Fruit fly (Drosophila melanogaster) whole organism, embryonic: ENCODE measurements around the gene EAChm.

Experiments used
- Adf1 ChIP-seq: fragments of 200-800 bp; sonication (Bioruptor generic); IDR thresholded peaks from 2 replicates; pipeline ENCODE4 v1.3.6; 2022; ENCODE audit warnings: missing biosample characterization, missing genetic modification characterization
- Atf3 ChIP-seq: fragments of 200-800 bp; sonication (Bioruptor generic); optimal IDR thresholded peaks from 3 replicates; lab custom pipeline; 2016; ENCODE audit warnings: missing biosample characterization, missing genetic modification characterization
- Bdp1 ChIP-seq: fragments of 200-800 bp; sonication (Bioruptor generic); optimal IDR thresholded peaks from 3 replicates; lab custom pipeline; 2016; ENCODE audit warnings: missing biosample characterization, missing genetic modification characterization
- CG10431 ChIP-seq: fragments of 200-800 bp; sonication (Bioruptor generic); optimal IDR thresholded peaks from 3 replicates; lab custom pipeline; 2018; ENCODE audit warnings: missing biosample characterization, mild to moderate bottlenecking, missing genetic modification characterization
- CG11504 ChIP-seq: fragments of 200-800 bp; sonication (Bioruptor generic); optimal IDR thresholded peaks from 3 replicates; lab custom pipeline; 2019; ENCODE audit warnings: missing biosample characterization, mild to moderate bottlenecking, missing genetic modification characterization, moderate library complexity
- CG12659 ChIP-seq: fragments of 200-800 bp; sonication (Bioruptor generic); optimal IDR thresholded peaks from 3 replicates; lab custom pipeline; 2017; ENCODE audit warnings: mild to moderate bottlenecking, missing biosample characterization, missing genetic modification reagents, missing genetic modification characterization
- CG17568 ChIP-seq: fragments of 200-800 bp; sonication (Bioruptor generic); optimal IDR thresholded peaks from 2 replicates; lab custom pipeline; 2018; ENCODE audit warnings: missing biosample characterization, mild to moderate bottlenecking, missing genetic modification characterization, moderate library complexity
- CG32532 ChIP-seq: fragments of 200-800 bp; sonication (Bioruptor generic); IDR thresholded peaks from 2 replicates; pipeline ENCODE4 v1.3.6; 2022; ENCODE audit warnings: missing biosample characterization, missing genetic modification characterization
- CG4360 ChIP-seq: fragments of 200-800 bp; sonication (Bioruptor generic); IDR thresholded peaks from 2 replicates; pipeline ENCODE4 v1.3.6; 2022; ENCODE audit warnings: missing biosample characterization, missing genetic modification characterization
- CG4854 ChIP-seq: fragments of 200-800 bp; sonication (Bioruptor generic); optimal IDR thresholded peaks from 2 replicates; lab custom pipeline; 2016; ENCODE audit warnings: missing biosample characterization, missing genetic modification characterization, inconsistent platforms
- CG5245 ChIP-seq: fragments of 200-800 bp; sonication (Bioruptor generic); optimal IDR thresholded peaks from 3 replicates; lab custom pipeline; 2016; ENCODE audit warnings: missing biosample characterization, missing genetic modification characterization
- CG6683 ChIP-seq: fragments of 200-800 bp; sonication (Bioruptor generic); optimal IDR thresholded peaks from 2 replicates; lab custom pipeline; 2017; ENCODE audit warnings: missing biosample characterization, mild to moderate bottlenecking, missing genetic modification characterization, missing genetic modification reagents
- CG6765 ChIP-seq: fragments of 200-800 bp; sonication (Bioruptor generic); optimal IDR thresholded peaks from 3 replicates; lab custom pipeline; 2017; ENCODE audit warnings: missing biosample characterization, mild to moderate bottlenecking, missing genetic modification characterization
- CG8281 ChIP-seq: fragments of 200-800 bp; sonication (Bioruptor generic); optimal IDR thresholded peaks from 2 replicates; lab custom pipeline; 2018; ENCODE audit warnings: missing biosample characterization, mild to moderate bottlenecking, missing genetic modification characterization, moderate library complexity
- CG8944 ChIP-seq: fragments of 200-800 bp; sonication (Bioruptor generic); optimal IDR thresholded peaks from 3 replicates; lab custom pipeline; 2016; ENCODE audit warnings: missing biosample characterization, missing genetic modification characterization
- CG9932 ChIP-seq: fragments of 200-800 bp; sonication (Bioruptor generic); IDR thresholded peaks from 2 replicates; pipeline ENCODE4 v1.3.6; 2022; ENCODE audit warnings: missing biosample characterization, missing genetic modification characterization
- D19B ChIP-seq: fragments of 200-800 bp; sonication (Bioruptor generic); optimal IDR thresholded peaks from 2 replicates; lab custom pipeline; 2017; ENCODE audit warnings: missing biosample characterization, mild to moderate bottlenecking, missing genetic modification characterization
- Dad ChIP-seq: fragments of 200-800 bp; sonication (Bioruptor generic); optimal IDR thresholded peaks from 3 replicates; lab custom pipeline; 2016; ENCODE audit warnings: missing biosample characterization, missing genetic modification characterization
- Dip2 ChIP-seq: fragments of 200-800 bp; sonication (Bioruptor generic); IDR thresholded peaks from 2 replicates; pipeline ENCODE4 v1.3.6; 2022; ENCODE audit warnings: missing biosample characterization, missing genetic modification characterization
- Dp ChIP-seq: fragments of 200-800 bp; sonication (Bioruptor generic); optimal IDR thresholded peaks from 2 replicates; lab custom pipeline; 2018; ENCODE audit warnings: missing biosample characterization, mild to moderate bottlenecking, missing genetic modification characterization, moderate library complexity
- Fer1 ChIP-seq: fragments of 200-800 bp; sonication (Bioruptor generic); optimal IDR thresholded peaks from 2 replicates; lab custom pipeline; 2017; ENCODE audit warnings: missing biosample characterization, mild to moderate bottlenecking, missing genetic modification characterization
- Fer3 ChIP-seq: fragments of 200-800 bp; sonication (Bioruptor generic); optimal IDR thresholded peaks from 2 replicates; lab custom pipeline; 2018; ENCODE audit warnings: missing biosample characterization, mild to moderate bottlenecking, missing genetic modification characterization, moderate library complexity
- Lim3 ChIP-seq: fragments of 200-800 bp; sonication (Bioruptor generic); IDR thresholded peaks from 2 replicates; pipeline ENCODE4 v1.3.6; 2022; ENCODE audit warnings: missing biosample characterization, missing genetic modification characterization
- MTF-1 ChIP-seq: fragments of 200-800 bp; sonication (Bioruptor generic); optimal IDR thresholded peaks from 2 replicates; lab custom pipeline; 2018; ENCODE audit warnings: missing biosample characterization, mild to moderate bottlenecking, missing genetic modification characterization, borderline replicate concordance
- Mad ChIP-seq: fragments of 200-800 bp; sonication (Bioruptor generic); optimal IDR thresholded peaks from 2 replicates; lab custom pipeline; 2016; ENCODE audit warnings: missing biosample characterization, missing genetic modification characterization
- Meics ChIP-seq: fragments of 200-800 bp; sonication (Bioruptor generic); optimal IDR thresholded peaks from 2 replicates; lab custom pipeline; 2017; ENCODE audit warnings: missing biosample characterization, mild to moderate bottlenecking, missing genetic modification characterization
- Nf-YA ChIP-seq: fragments of 200-800 bp; sonication (Bioruptor generic); IDR thresholded peaks from 2 replicates; pipeline ENCODE4 v1.3.6; 2022; ENCODE audit warnings: missing biosample characterization, missing genetic modification characterization
- NfI ChIP-seq: fragments of 200-800 bp; sonication (Bioruptor generic); optimal IDR thresholded peaks from 3 replicates; lab custom pipeline; 2018; ENCODE audit warnings: missing biosample characterization, mild to moderate bottlenecking, missing genetic modification characterization, moderate library complexity
- PHDP ChIP-seq: fragments of 200-800 bp; sonication (Bioruptor generic); optimal IDR thresholded peaks from 3 replicates; lab custom pipeline; 2018; ENCODE audit warnings: missing biosample characterization, mild to moderate bottlenecking, missing genetic modification characterization, moderate library complexity
- Usf ChIP-seq: fragments of 200-800 bp; sonication (Bioruptor generic); optimal IDR thresholded peaks from 2 replicates; lab custom pipeline; 2017; ENCODE audit warnings: missing genotype, missing biosample characterization, missing genetic modification characterization
- al ChIP-seq: fragments of 200-800 bp; sonication (Bioruptor generic); IDR thresholded peaks from 2 replicates; pipeline ENCODE4 v1.3.6; 2022; ENCODE audit warnings: missing biosample characterization, missing genetic modification characterization
- ash1 ChIP-seq: fragments of 200-800 bp; sonication (Bioruptor generic); optimal IDR thresholded peaks from 2 replicates; lab custom pipeline; 2018; ENCODE audit warnings: missing biosample characterization, mild to moderate bottlenecking, missing genetic modification characterization
- bab2 ChIP-seq: fragments of 200-800 bp; sonication (Bioruptor generic); optimal IDR thresholded peaks from 2 replicates; lab custom pipeline; 2016; ENCODE audit warnings: missing biosample characterization, missing genetic modification characterization
- btn ChIP-seq: fragments of 200-800 bp; sonication (Bioruptor generic); optimal IDR thresholded peaks from 2 replicates; lab custom pipeline; 2016; ENCODE audit warnings: missing biosample characterization, missing genetic modification characterization
- esg ChIP-seq: fragments of 200-800 bp; sonication (Bioruptor generic); conservative IDR thresholded peaks from 2 replicates; pipeline ENCODE4 v1.3.6; 2022; ENCODE audit warnings: missing biosample characterization, missing genetic modification characterization
- gfzf ChIP-seq: fragments of 200-800 bp; sonication (Bioruptor generic); optimal IDR thresholded peaks from 2 replicates; lab custom pipeline; 2016; ENCODE audit warnings: missing biosample characterization, mild to moderate bottlenecking, missing genetic modification characterization, moderate library complexity
- kay ChIP-seq: fragments of 200-800 bp; sonication (Bioruptor generic); optimal IDR thresholded peaks from 2 replicates; lab custom pipeline; 2016; ENCODE audit warnings: missing biosample characterization, missing genetic modification characterization
- kni ChIP-seq: fragments of 200-800 bp; sonication (Bioruptor generic); optimal IDR thresholded peaks from 3 replicates; lab custom pipeline; 2017; ENCODE audit warnings: mild to moderate bottlenecking, missing biosample characterization, missing genetic modification reagents, missing genetic modification characterization
- lab ChIP-seq: fragments of 200-800 bp; sonication (Bioruptor generic); optimal IDR thresholded peaks from 3 replicates; lab custom pipeline; 2017; ENCODE audit warnings: missing biosample characterization, missing genetic modification characterization, mild to moderate bottlenecking, moderate library complexity, missing genetic modification reagents
- pfk ChIP-seq: fragments of 200-800 bp; sonication (Bioruptor generic); optimal IDR thresholded peaks from 2 replicates; lab custom pipeline; 2018; ENCODE audit warnings: missing biosample characterization, mild to moderate bottlenecking, missing genetic modification characterization, moderate library complexity
- pzg ChIP-seq: fragments of 200-800 bp; sonication (Bioruptor generic); optimal IDR thresholded peaks from 3 replicates; lab custom pipeline; 2018; ENCODE audit warnings: missing biosample characterization, mild to moderate bottlenecking, missing genetic modification characterization, moderate library complexity
- ro ChIP-seq: fragments of 200-800 bp; sonication (Bioruptor generic); IDR thresholded peaks from 2 replicates; pipeline ENCODE4 v1.3.6; 2022; ENCODE audit warnings: missing biosample characterization, missing genetic modification characterization
- seq ChIP-seq: fragments of 200-800 bp; sonication (Bioruptor generic); IDR thresholded peaks from 2 replicates; pipeline ENCODE4 v1.3.6; 2022; ENCODE audit warnings: missing biosample characterization, missing genetic modification characterization
- slou ChIP-seq: fragments of 200-800 bp; sonication (Bioruptor generic); optimal IDR thresholded peaks from 3 replicates; lab custom pipeline; 2016; ENCODE audit warnings: missing biosample characterization, missing genetic modification characterization
- so ChIP-seq: fragments of 200-800 bp; sonication (Bioruptor generic); IDR thresholded peaks from 3 replicates; pipeline ENCODE4 v1.3.6; 2022; ENCODE audit warnings: missing biosample characterization, missing genetic modification characterization
- sob ChIP-seq: fragments of 200-800 bp; sonication (Bioruptor generic); IDR thresholded peaks from 2 replicates; pipeline ENCODE4 v1.3.6; 2022; ENCODE audit warnings: missing biosample characterization, missing genetic modification characterization
- sug ChIP-seq: fragments of 200-800 bp; optimal IDR thresholded peaks from 2 replicates; lab custom pipeline; 2019; ENCODE audit warnings: missing biosample characterization, mild to moderate bottlenecking, missing genetic modification characterization, moderate library complexity
- usp ChIP-seq: fragments of >200 bp; optimal IDR thresholded peaks from 2 replicates; lab custom pipeline; 2017; ENCODE audit warnings: missing biosample characterization, missing genetic modification characterization
- vfl ChIP-seq: fragments of 200-800 bp; sonication (Bioruptor generic); optimal IDR thresholded peaks from 2 replicates; lab custom pipeline; 2016; ENCODE audit warnings: missing biosample characterization, missing genetic modification characterization

Gene EAChm

DNA sequence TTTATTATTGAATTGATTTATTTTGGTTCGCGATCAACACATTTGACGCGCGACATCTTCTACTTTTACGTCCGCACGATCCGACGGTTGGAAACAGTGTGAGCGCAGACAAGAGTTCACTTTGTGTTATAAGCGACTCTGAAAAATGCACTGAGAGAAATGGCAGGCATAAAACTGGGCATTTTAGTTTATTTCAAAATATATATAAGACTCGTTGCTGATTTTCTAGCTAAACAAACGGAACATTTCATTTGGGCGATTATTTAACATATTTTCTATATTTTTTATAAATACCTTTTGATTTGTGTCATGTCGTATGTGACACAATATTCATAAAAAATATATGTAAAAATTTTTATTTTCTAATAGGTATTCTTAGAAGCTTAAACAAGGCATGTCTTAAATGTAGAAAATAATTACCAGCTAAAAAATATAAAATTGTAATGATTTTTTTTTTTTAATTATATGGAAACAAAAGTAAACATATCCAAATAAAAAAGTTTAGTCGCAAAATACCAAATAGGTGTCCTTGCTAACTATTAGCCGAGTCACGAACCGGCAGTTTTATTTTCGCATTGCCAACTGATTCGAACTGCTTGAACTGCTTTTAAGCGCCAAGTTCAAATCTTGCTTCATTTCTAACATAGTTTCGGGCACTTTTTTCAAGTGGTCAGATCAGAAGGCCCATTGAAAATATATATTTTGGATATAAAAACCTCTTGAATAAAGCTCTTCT lies 40.5 kb upstream of the EAChm start, which contains the start of gene Reck (continued):
- TF ChIP-seq CG17568 (GFP tag; lab: Kevin White, UChicago) (peak; percentile 80), CG8944 (GFP tag; lab: Kevin White, UChicago) (peak; percentile 12), Dip2 (GFP tag; lab: Robert Waterston, UW) (no peak), ro (GFP tag; lab: Robert Waterston, UW) (0 out of 2 replicates have a peak, but pooled peaks have one; percentile 33), Mad (GFP tag; lab: Kevin White, UChicago) (peak; percentile 71), CG4360 (peak; percentile 43; the same call in 1 of the 2 replicates), sob (GFP tag; lab: Robert Waterston, UW) (peak; percentile 64), Lim3 (no peak), Dad (GFP tag; lab: Kevin White, UChicago) (peak; percentile 20), Bdp1 (GFP tag; lab: Kevin White, UChicago) (no peak), btn (GFP tag; lab: Kevin White, UChicago) (peak; percentile 34), bab2 (GFP tag; lab: Kevin White, UChicago) (peak; percentile 57), lab (GFP tag; lab: Kevin White, UChicago) (peak; percentile 90), CG32532 (GFP tag; lab: Robert Waterston, UW) (peak; percentile 80; the same call in 1 of the 2 replicates), Fer1 (GFP tag; lab: Kevin White, UChicago) (peak; percentile 89), CG8281 (peak; percentile 56), gfzf (GFP tag; lab: Kevin White, UChicago) (peak; percentile 51), Nf-YA (peak; percentile 78), pzg (GFP tag; lab: Kevin White, UChicago) (peak; percentile 31), kay (GFP tag; lab: Kevin White, UChicago) (peak; percentile 14), so (GFP tag; lab: Robert Waterston, UW) (no peak; the same call in none of the 3 replicates), CG11504 (tag; lab: Kevin White, UChicago) (peak; percentile 87), NfI (peak; percentile 77), slou (peak; percentile 35), al (peak; percentile 74), vfl (GFP tag; lab: Kevin White, UChicago) (no peak), Fer3 (tag; lab: Kevin White, UChicago) (peak; percentile 79), usp (no peak), MTF-1 (peak; percentile 77), D19B (peak; percentile 46), CG9932 (GFP tag; lab: Robert Waterston, UW) (peak; percentile 60), Atf3 (GFP tag; lab: Kevin White, UChicago) (peak; percentile 3), CG10431 (peak; percentile 19), CG6683 (GFP tag; lab: Kevin White, UChicago) (peak; percentile 65), ash1 (GFP tag; lab: Kevin White, UChicago) (no peak), Adf1 (GFP tag; lab: Robert Waterston, UW) (peak; percentile 37; the same call in 1 of the 2 replicates), Dp (GFP tag; lab: Kevin White, UChicago) (peak; percentile 52), CG12659 (GFP tag; lab: Kevin White, UChicago) (peak; percentile 73), CG6765 (GFP tag; lab: Kevin White, UChicago) (peak; percentile 59), esg (peak; percentile 76), kni (GFP tag; lab: Kevin White, UChicago) (no peak), CG5245 (peak; percentile 71), sug (tag; lab: Kevin White, UChicago) (peak; percentile 45), seq (GFP tag; lab: Robert Waterston, UW) (peak; percentile 70; the same call in 1 of the 2 replicates), pfk (GFP tag; lab: Kevin White, UChicago) (no peak), Usf (GFP tag; lab: Kevin White, UChicago) (no peak), PHDP (peak; percentile 89), Meics (GFP tag; lab: Kevin White, UChicago) (peak; percentile 83), CG4854 (GFP tag; lab: Kevin White, UChicago) (peak; percentile 81)
